Fruit fly (Drosophila melanogaster) Kc167 (cell line): ENCODE measurements around the gene CG5506.

Experiments
- Sin3A ChIP-seq: fragments of >200 bp; optimal IDR thresholded peaks from 2 replicates; lab custom pipeline; 2018; ENCODE audit warnings: missing external identifiers
- h ChIP-seq: fragments of >200 bp; optimal IDR thresholded peaks from 3 replicates; lab custom pipeline; 2018; ENCODE audit warnings: missing external identifiers
- insv ChIP-seq: fragments of >200 bp; optimal IDR thresholded peaks from 3 replicates; lab custom pipeline; 2018; ENCODE audit warnings: missing external identifiers
- psq ChIP-seq: fragments of >200 bp; optimal IDR thresholded peaks from 2 replicates; lab custom pipeline; 2017; ENCODE audit warnings: missing external identifiers
- ttk ChIP-seq: sonication (Bioruptor generic); optimal IDR thresholded peaks from 2 replicates; lab custom pipeline; 2017; ENCODE audit warnings: missing external identifiers

DNA sequence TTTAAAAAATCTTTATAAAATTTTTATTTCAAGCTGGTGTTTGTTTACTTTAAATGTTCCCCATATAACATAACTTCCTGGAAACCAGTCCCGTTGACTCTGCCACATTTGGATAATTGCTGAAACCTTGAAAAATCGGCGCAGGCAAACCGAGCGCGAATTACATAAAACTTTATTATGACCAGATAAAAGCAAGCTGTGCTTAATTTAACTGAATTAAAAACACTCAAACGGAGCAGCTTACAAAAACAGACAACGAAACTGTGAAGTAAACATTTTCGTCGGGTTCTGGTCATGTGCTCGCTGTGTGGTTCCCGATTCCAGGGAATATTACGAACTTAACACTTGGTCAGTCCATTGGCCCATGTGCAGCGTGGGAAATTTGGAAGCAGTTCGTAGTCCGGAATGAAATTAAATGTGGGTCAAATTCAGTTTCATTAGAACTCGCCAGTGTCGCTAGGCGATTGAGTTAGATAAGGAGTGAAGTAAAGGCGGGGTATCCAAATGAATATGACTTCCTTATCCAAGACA lies 49.7 kb upstream of the CG5506 start:
- TF ChIP-seq insv (lab: Kevin White, UChicago) (no peak), ttk (no peak), Sin3A (lab: Kevin White, UChicago) (no peak), h (lab: Kevin White, UChicago) (no peak), psq (lab: Kevin White, UChicago) (no peak)
